Fruit fly (Drosophila melanogaster) whole organism, prepupa: Measurements from ENCODE around the gene AdipoR.

Experiments
- Blimp-1 ChIP-seq: fragments of 200-800 bp; sonication (Bioruptor generic); optimal IDR thresholded peaks from 3 replicates; lab custom pipeline; 2017; ENCODE audit warnings: missing biosample characterization, missing genetic modification characterization, mild to moderate bottlenecking, moderate library complexity, missing genetic modification reagents
- CG10669 ChIP-seq: fragments of 200-800 bp; sonication (Bioruptor generic); optimal IDR thresholded peaks from 3 replicates; lab custom pipeline; 2018; ENCODE audit warnings: missing biosample characterization, mild to moderate bottlenecking, missing genetic modification characterization, moderate library complexity
- CG11294 ChIP-seq: fragments of 200-800 bp; sonication (Bioruptor generic); IDR thresholded peaks from 2 replicates; pipeline ENCODE4 v1.3.6; 2022; ENCODE audit warnings: missing biosample characterization, missing genetic modification characterization
- CG11762 ChIP-seq: fragments of 200-800 bp; sonication (Bioruptor generic); optimal IDR thresholded peaks from 3 replicates; lab custom pipeline; 2016; ENCODE audit warnings: missing biosample characterization, missing genetic modification characterization; ENCODE audit not compliant: insufficient read depth
- CG15336 ChIP-seq: fragments of 200-800 bp; sonication (Bioruptor generic); IDR thresholded peaks from 2 replicates; pipeline ENCODE4 v1.3.6; 2022; ENCODE audit warnings: missing biosample characterization, missing genetic modification characterization
- CG16779 ChIP-seq: fragments of 200-800 bp; sonication (Bioruptor generic); optimal IDR thresholded peaks from 3 replicates; lab custom pipeline; 2017; ENCODE audit warnings: missing biosample characterization, mild to moderate bottlenecking, missing genetic modification characterization
- CG31627 ChIP-seq: fragments of 200-800 bp; sonication (Bioruptor generic); optimal IDR thresholded peaks from 3 replicates; lab custom pipeline; 2016; ENCODE audit warnings: missing biosample characterization, missing genetic modification characterization
- CG34406 ChIP-seq: fragments of 200-800 bp; sonication (Bioruptor generic); optimal IDR thresholded peaks from 3 replicates; lab custom pipeline; 2016; ENCODE audit warnings: missing biosample characterization, missing genetic modification characterization
- CG4318 ChIP-seq: fragments of 200-800 bp; sonication (Bioruptor generic); optimal IDR thresholded peaks from 3 replicates; lab custom pipeline; 2017; ENCODE audit warnings: missing biosample characterization, mild to moderate bottlenecking, missing genetic modification characterization
- CG6276 ChIP-seq: fragments of 200-800 bp; sonication (Bioruptor generic); optimal IDR thresholded peaks from 2 replicates; lab custom pipeline; 2017; ENCODE audit warnings: missing biosample characterization, mild to moderate bottlenecking, missing genetic modification characterization
- CG6792 ChIP-seq: fragments of 200-800 bp; sonication (Bioruptor generic); optimal IDR thresholded peaks from 3 replicates; lab custom pipeline; 2016; ENCODE audit warnings: missing biosample characterization, missing genetic modification characterization
- CG6808 ChIP-seq: fragments of 200-800 bp; sonication (Bioruptor generic); optimal IDR thresholded peaks from 3 replicates; lab custom pipeline; 2017; ENCODE audit warnings: missing biosample characterization, missing genetic modification characterization, mild to moderate bottlenecking, moderate library complexity, missing genetic modification reagents
- CG7368 ChIP-seq: fragments of 200-800 bp; sonication (Bioruptor generic); optimal IDR thresholded peaks from 3 replicates; lab custom pipeline; 2016; ENCODE audit warnings: missing biosample characterization, missing genetic modification characterization
- CG8119 ChIP-seq: fragments of 200-800 bp; sonication (Bioruptor generic); IDR thresholded peaks from 3 replicates; pipeline ENCODE4 v1.3.6; 2022; ENCODE audit warnings: missing biosample characterization, missing genetic modification characterization
- CG8632 ChIP-seq: fragments of 200-800 bp; sonication (Bioruptor generic); optimal IDR thresholded peaks from 3 replicates; lab custom pipeline; 2016; ENCODE audit warnings: missing biosample characterization, missing genetic modification characterization
- CG9139 ChIP-seq: fragments of 200-800 bp; sonication (Bioruptor generic); optimal IDR thresholded peaks from 3 replicates; lab custom pipeline; 2017; ENCODE audit warnings: missing biosample characterization, mild to moderate bottlenecking, missing genetic modification characterization
- Eip75B ChIP-seq: fragments of 200-800 bp; sonication (Bioruptor generic); optimal IDR thresholded peaks from 3 replicates; lab custom pipeline; 2016; ENCODE audit warnings: missing biosample characterization, missing genetic modification characterization
- Eip93F ChIP-seq: fragments of 200-800 bp; sonication (Bioruptor generic); optimal IDR thresholded peaks from 2 replicates; lab custom pipeline; 2016; ENCODE audit warnings: missing biosample characterization, mild to moderate bottlenecking, missing genetic modification characterization
- Ets21C ChIP-seq: fragments of 200-800 bp; sonication (Bioruptor generic); optimal IDR thresholded peaks from 3 replicates; lab custom pipeline; 2016; ENCODE audit warnings: missing biosample characterization, missing genetic modification characterization
- Ets96B ChIP-seq: fragments of 200-800 bp; optimal IDR thresholded peaks from 2 replicates; lab custom pipeline; 2019; ENCODE audit warnings: missing biosample characterization, mild to moderate bottlenecking, missing genetic modification characterization, moderate library complexity
- Hr39 ChIP-seq: fragments of 200-800 bp; sonication (Bioruptor generic); optimal IDR thresholded peaks from 2 replicates; lab custom pipeline; 2016; ENCODE audit warnings: missing biosample characterization, missing genetic modification characterization
- Hr4 ChIP-seq: fragments of 200-800 bp; sonication (Bioruptor generic); optimal IDR thresholded peaks from 3 replicates; lab custom pipeline; 2016; ENCODE audit warnings: missing biosample characterization, missing genetic modification characterization
- Lpt ChIP-seq: fragments of 200-800 bp; sonication (Bioruptor generic); optimal IDR thresholded peaks from 3 replicates; lab custom pipeline; 2016; ENCODE audit warnings: missing biosample characterization, missing genetic modification characterization
- Met ChIP-seq: fragments of 200-800 bp; sonication (Bioruptor generic); optimal IDR thresholded peaks from 3 replicates; lab custom pipeline; 2016; ENCODE audit warnings: missing biosample characterization, missing genetic modification characterization
- OdsH ChIP-seq: fragments of 200-800 bp; sonication (Bioruptor generic); optimal IDR thresholded peaks from 3 replicates; lab custom pipeline; 2016; ENCODE audit warnings: missing biosample characterization, missing genetic modification characterization
- Smox ChIP-seq: fragments of 200-800 bp; sonication (Bioruptor generic); optimal IDR thresholded peaks from 3 replicates; lab custom pipeline; 2016; ENCODE audit warnings: missing biosample characterization, missing genetic modification characterization
- Sox102F ChIP-seq: fragments of 200-800 bp; sonication (Bioruptor generic); optimal IDR thresholded peaks from 2 replicates; lab custom pipeline; 2016; ENCODE audit warnings: missing biosample characterization, mild to moderate bottlenecking, missing genetic modification characterization
- Sox14 ChIP-seq: fragments of 200-800 bp; sonication (Bioruptor generic); optimal IDR thresholded peaks from 3 replicates; lab custom pipeline; 2016; ENCODE audit warnings: missing biosample characterization, missing genetic modification characterization
- Sox15 ChIP-seq: fragments of 200-800 bp; sonication (Bioruptor generic); optimal IDR thresholded peaks from 3 replicates; lab custom pipeline; 2016; ENCODE audit warnings: missing biosample characterization, missing genetic modification characterization
- achi ChIP-seq: fragments of 200-800 bp; sonication (Bioruptor generic); optimal IDR thresholded peaks from 3 replicates; lab custom pipeline; 2016; ENCODE audit warnings: missing biosample characterization, missing genetic modification characterization
- cyc ChIP-seq: fragments of 200-800 bp; sonication (Bioruptor generic); optimal IDR thresholded peaks from 3 replicates; lab custom pipeline; 2016; ENCODE audit warnings: missing biosample characterization, missing genetic modification characterization
- dsx ChIP-seq: fragments of 200-800 bp; optimal IDR thresholded peaks from 3 replicates; lab custom pipeline; 2019; ENCODE audit warnings: missing biosample characterization, mild to moderate bottlenecking, missing genetic modification characterization, moderate library complexity; ENCODE audit not compliant: poor library complexity, severe bottlenecking
- eg ChIP-seq: fragments of 200-800 bp; sonication (Bioruptor generic); IDR thresholded peaks from 3 replicates; pipeline ENCODE4 v1.3.6; 2022; ENCODE audit warnings: missing biosample characterization, missing genetic modification characterization
- esn ChIP-seq: fragments of 200-800 bp; sonication (Bioruptor generic); optimal IDR thresholded peaks from 2 replicates; lab custom pipeline; 2016; ENCODE audit warnings: missing biosample characterization, mild to moderate bottlenecking, missing genetic modification characterization, moderate library complexity
- fd59A ChIP-seq: fragments of 200-800 bp; sonication (Bioruptor generic); optimal IDR thresholded peaks from 2 replicates; lab custom pipeline; 2017; ENCODE audit warnings: missing biosample characterization, mild to moderate bottlenecking, missing genetic modification characterization, missing genetic modification reagents
- fd85E ChIP-seq: fragments of 200-800 bp; sonication (Bioruptor generic); optimal IDR thresholded peaks from 3 replicates; lab custom pipeline; 2016; ENCODE audit warnings: missing biosample characterization, missing genetic modification characterization
- fkh ChIP-seq: fragments of 200-800 bp; sonication (Bioruptor generic); optimal IDR thresholded peaks from 3 replicates; lab custom pipeline; 2017; ENCODE audit warnings: missing biosample characterization, mild to moderate bottlenecking, missing genetic modification characterization, moderate library complexity
- net ChIP-seq: fragments of 200-800 bp; sonication (Bioruptor generic); optimal IDR thresholded peaks from 3 replicates; lab custom pipeline; 2016; ENCODE audit warnings: missing biosample characterization, missing genetic modification characterization
- pdm3 ChIP-seq: fragments of 200-800 bp; sonication (Bioruptor generic); optimal IDR thresholded peaks from 3 replicates; lab custom pipeline; 2016; ENCODE audit warnings: missing biosample characterization, missing genetic modification characterization
- salr ChIP-seq, 2 experiments: fragments of 200-800 bp; sonication (Bioruptor generic); optimal IDR thresholded peaks; 3 replicates each; lab custom pipeline; 2016 to 2018; ENCODE audit warnings: missing biosample characterization in 2 of 2, missing genetic modification characterization in 2 of 2, mild to moderate bottlenecking in 1 of 2
- spab ChIP-seq: fragments of 200-800 bp; sonication (Bioruptor generic); optimal IDR thresholded peaks from 2 replicates; lab custom pipeline; 2017; ENCODE audit warnings: missing biosample characterization, mild to moderate bottlenecking, missing genetic modification characterization, missing genetic modification reagents
- ss ChIP-seq, 2 experiments: fragments of 200-800 bp; sonication (Bioruptor generic); optimal IDR thresholded peaks; 2 replicates in 1 of 2; 3 replicates in 1 of 2; lab custom pipeline; 2017 to 2018; ENCODE audit warnings: mild to moderate bottlenecking in 2 of 2, missing biosample characterization in 2 of 2, missing genetic modification characterization in 2 of 2, moderate library complexity in 1 of 2
- svp ChIP-seq: fragments of 200-800 bp; sonication (Bioruptor generic); peaks from one replicate; lab custom pipeline; 2016; ENCODE audit warnings: missing biosample characterization, missing genetic modification characterization
- topi ChIP-seq: fragments of 200-800 bp; sonication (Bioruptor generic); optimal IDR thresholded peaks from 3 replicates; lab custom pipeline; 2016; ENCODE audit warnings: missing biosample characterization, missing genetic modification characterization
- vri ChIP-seq: fragments of 200-800 bp; sonication (Bioruptor generic); optimal IDR thresholded peaks from 3 replicates; lab custom pipeline; 2016; ENCODE audit warnings: missing biosample characterization, mild to moderate bottlenecking, missing genetic modification characterization

AdipoR gene

dm6 chr3R:22503630-22504029 is 44.0 kb downstream of the AdipoR start:
- TF ChIP-seq Blimp-1 (GFP tag; lab: Kevin White, UChicago) (no peak), CG6276 (GFP tag; lab: Kevin White, UChicago) (no peak), CG15336 (GFP tag; lab: Robert Waterston, UW) (no peak), svp (GFP tag; lab: Kevin White, UChicago) (peak; percentile 15), fd59A (no peak), CG16779 (tag; lab: Kevin White, UChicago) (no peak)

DNA sequence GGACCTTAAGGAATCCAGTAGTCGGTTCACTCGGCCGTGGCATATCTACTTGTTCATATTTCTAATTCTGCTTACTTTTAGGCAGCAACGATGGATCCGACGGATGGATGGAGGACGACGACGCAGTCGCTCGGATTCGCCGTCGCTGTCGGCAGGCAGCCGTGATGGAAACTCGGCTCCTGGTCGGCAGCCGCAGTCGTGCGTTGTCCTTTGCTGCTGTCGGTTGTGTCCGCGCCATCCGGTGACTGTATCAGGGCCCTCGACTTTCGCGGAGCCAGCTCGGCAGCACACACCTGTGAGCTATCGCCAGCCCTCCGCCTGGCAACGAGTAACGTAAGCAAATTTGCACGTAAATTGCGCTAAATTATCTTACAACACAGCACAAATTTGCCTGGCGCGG is 50.6 kb downstream of the AdipoR start, which contains the start of gene Octbeta1R:
Gene Octbeta1R, plus strand, starts transcription at position 191 of the 400 bp plus-strand sequence.
- TF ChIP-seq Hr39 (GFP tag; lab: Kevin White, UChicago): no peak
- TF ChIP-seq CG34406 (GFP tag; lab: Kevin White, UChicago): no peak
- TF ChIP-seq CG6808 (GFP tag; lab: Kevin White, UChicago): no peak
- no peak for TF ChIP-seq Lpt (GFP tag; lab: Kevin White, UChicago)
- no peak for TF ChIP-seq Eip75B
- TF ChIP-seq vri (GFP tag; lab: Kevin White, UChicago): no peak
- TF ChIP-seq, all 60 proteins: peak for 0

dm6 chr3R:22494523-22495309 is 52.9 kb downstream of the AdipoR start:
- no peak for TF ChIP-seq CG9139 (GFP tag; lab: Kevin White, UChicago)
- no peak for TF ChIP-seq Sox102F (GFP tag; lab: Kevin White, UChicago)
- no peak for TF ChIP-seq CG11762 (GFP tag; lab: Kevin White, UChicago)
- TF ChIP-seq CG10669 (GFP tag; lab: Kevin White, UChicago): no peak
- TF ChIP-seq fkh (GFP tag; lab: Kevin White, UChicago): no peak
- TF ChIP-seq Ets96B (tag; lab: Kevin White, UChicago): peak; percentile 17
- no peak for TF ChIP-seq spab (GFP tag; lab: Kevin White, UChicago)
- no peak for TF ChIP-seq CG31627
- no peak for TF ChIP-seq svp (GFP tag; lab: Kevin White, UChicago)
- TF ChIP-seq CG15336 (GFP tag; lab: Robert Waterston, UW): no peak
- peak; percentile 18 for TF ChIP-seq Hr4 (GFP tag; lab: Kevin White, UChicago)
- TF ChIP-seq ss (GFP tag; optimal IDR thresholded peaks at IDR 0.05; lab: Kevin White, UChicago): no peak
- TF ChIP-seq Met (GFP tag; lab: Kevin White, UChicago): no peak
- no peak for TF ChIP-seq esn (GFP tag; lab: Kevin White, UChicago)
- no peak for TF ChIP-seq Ets21C (GFP tag; lab: Kevin White, UChicago)
- no peak for TF ChIP-seq Smox
- no peak for TF ChIP-seq Lpt (GFP tag; lab: Kevin White, UChicago)
- TF ChIP-seq CG4318 (GFP tag; lab: Kevin White, UChicago): no peak
- no peak for TF ChIP-seq CG11294
- peak; percentile 39 for TF ChIP-seq cyc (GFP tag; lab: Kevin White, UChicago)
- TF ChIP-seq pdm3 (GFP tag; lab: Kevin White, UChicago): no peak
- TF ChIP-seq CG7368: peak; percentile 1
- TF ChIP-seq fd85E (GFP tag; lab: Kevin White, UChicago): no peak
- TF ChIP-seq dsx: no peak
- TF ChIP-seq Eip93F (GFP tag; lab: Kevin White, UChicago): no peak
- no peak for TF ChIP-seq salr (GFP tag; optimal IDR thresholded peaks at IDR 0.05; lab: Kevin White, UChicago)
- peak; percentile 20 for TF ChIP-seq topi (GFP tag; lab: Kevin White, UChicago)
- TF ChIP-seq Sox15: no peak
- TF ChIP-seq Hr39 (GFP tag; lab: Kevin White, UChicago): no peak
- TF ChIP-seq CG6808 (GFP tag; lab: Kevin White, UChicago): no peak
- TF ChIP-seq Sox14 (GFP tag; lab: Kevin White, UChicago): no peak
- TF ChIP-seq eg (GFP tag; lab: Robert Waterston, UW): 0 out of 3 replicates have a peak, but pooled peaks have one; percentile 26
- TF ChIP-seq CG8119 (GFP tag; lab: Robert Waterston, UW): no peak
- peak; percentile 21 for TF ChIP-seq CG6792 (GFP tag; lab: Kevin White, UChicago)
- TF ChIP-seq vri (GFP tag; lab: Kevin White, UChicago): no peak
- TF ChIP-seq achi (GFP tag; lab: Kevin White, UChicago): no peak
- no peak for TF ChIP-seq OdsH (GFP tag; lab: Kevin White, UChicago)
- TF ChIP-seq net (GFP tag; lab: Kevin White, UChicago): no peak
- no peak for TF ChIP-seq CG8632 (GFP tag; lab: Kevin White, UChicago)
- peak; percentile 12 for TF ChIP-seq Eip75B
